Fruit fly (Drosophila melanogaster) whole organism, embryonic: ENCODE results near the gene witty.
A peak's percentile ranks its signal among the peaks of the same experiment; 100 is the strongest.

Experiments used
- Abd-B ChIP-seq: fragments of 200-800 bp; sonication (Bioruptor generic); optimal IDR thresholded peaks from 2 replicates; lab custom pipeline; 2018; ENCODE audit warnings: missing biosample characterization, mild to moderate bottlenecking, missing genetic modification characterization, moderate library complexity
- CG10209 ChIP-seq: fragments of 200-800 bp; sonication (Bioruptor generic); optimal IDR thresholded peaks from 3 replicates; lab custom pipeline; 2017; ENCODE audit warnings: missing biosample characterization, mild to moderate bottlenecking, missing genetic modification characterization, missing genetic modification reagents
- CG10321 ChIP-seq: fragments of 200-800 bp; sonication (Bioruptor generic); IDR thresholded peaks from 2 replicates; pipeline ENCODE4 v1.3.6; 2022; ENCODE audit warnings: missing biosample characterization, missing genetic modification characterization
- CG12744 ChIP-seq: fragments of 200-800 bp; sonication (Bioruptor generic); optimal IDR thresholded peaks from 2 replicates; lab custom pipeline; 2016; ENCODE audit warnings: missing biosample characterization, missing genetic modification characterization
- CG1603 ChIP-seq: fragments of 200-800 bp; sonication (Bioruptor generic); optimal IDR thresholded peaks from 2 replicates; lab custom pipeline; 2019; ENCODE audit warnings: missing biosample characterization, mild to moderate bottlenecking, missing genetic modification characterization, moderate library complexity
- CG17912 ChIP-seq: fragments of 200-800 bp; sonication (Bioruptor generic); optimal IDR thresholded peaks from 2 replicates; lab custom pipeline; 2018; ENCODE audit warnings: missing biosample characterization, mild to moderate bottlenecking, missing genetic modification characterization
- CG18262 ChIP-seq: fragments of 200-800 bp; optimal IDR thresholded peaks from 3 replicates; lab custom pipeline; 2019; ENCODE audit warnings: missing biosample characterization, mild to moderate bottlenecking, missing genetic modification characterization, moderate library complexity
- CG2712 ChIP-seq: fragments of 200-800 bp; optimal IDR thresholded peaks from 3 replicates; lab custom pipeline; 2019; ENCODE audit warnings: missing biosample characterization, mild to moderate bottlenecking, missing genetic modification characterization, moderate library complexity
- CG31441 ChIP-seq: fragments of 200-800 bp; sonication (Bioruptor generic); IDR thresholded peaks from 2 replicates; pipeline ENCODE4 v1.3.6; 2022; ENCODE audit warnings: missing biosample characterization, missing genetic modification characterization
- CG34376 ChIP-seq: fragments of 200-800 bp; sonication (Bioruptor generic); optimal IDR thresholded peaks from 2 replicates; lab custom pipeline; 2018; ENCODE audit warnings: missing biosample characterization, mild to moderate bottlenecking, missing genetic modification characterization
- CG4820 ChIP-seq: fragments of 200-800 bp; sonication (Bioruptor generic); optimal IDR thresholded peaks from 3 replicates; lab custom pipeline; 2016; ENCODE audit warnings: missing biosample characterization, missing genetic modification characterization
- CG5180 ChIP-seq: fragments of 200-800 bp; sonication (Bioruptor generic); optimal IDR thresholded peaks from 3 replicates; lab custom pipeline; 2017; ENCODE audit warnings: missing biosample characterization, missing genetic modification characterization, mild to moderate bottlenecking, moderate library complexity, missing genetic modification reagents
- CG5245 ChIP-seq: fragments of 200-800 bp; sonication (Bioruptor generic); optimal IDR thresholded peaks from 3 replicates; lab custom pipeline; 2016; ENCODE audit warnings: missing biosample characterization, missing genetic modification characterization
- CG7987 ChIP-seq: fragments of 200-800 bp; sonication (Bioruptor generic); optimal IDR thresholded peaks from 2 replicates; lab custom pipeline; 2018; ENCODE audit warnings: missing biosample characterization, mild to moderate bottlenecking, missing genetic modification characterization, moderate library complexity
- CG8281 ChIP-seq: fragments of 200-800 bp; sonication (Bioruptor generic); optimal IDR thresholded peaks from 2 replicates; lab custom pipeline; 2018; ENCODE audit warnings: missing biosample characterization, mild to moderate bottlenecking, missing genetic modification characterization, moderate library complexity
- CG8924 ChIP-seq: fragments of 200-800 bp; optimal IDR thresholded peaks from 3 replicates; lab custom pipeline; 2019; ENCODE audit warnings: missing biosample characterization, mild to moderate bottlenecking, missing genetic modification characterization, moderate library complexity
- CG9797 ChIP-seq: fragments of 200-800 bp; sonication (Bioruptor generic); optimal IDR thresholded peaks from 3 replicates; lab custom pipeline; 2018; ENCODE audit warnings: missing biosample characterization, mild to moderate bottlenecking, missing genetic modification characterization
- Dll ChIP-seq: fragments of 200-800 bp; sonication (Bioruptor generic); IDR thresholded peaks from 4 replicates; pipeline ENCODE4 v1.3.6; 2022; ENCODE audit warnings: missing biosample characterization, missing genetic modification characterization; ENCODE audit not compliant: partially characterized antibody
- Elba2 ChIP-seq: fragments of 200-800 bp; sonication (Bioruptor generic); optimal IDR thresholded peaks from 3 replicates; lab custom pipeline; 2016; ENCODE audit warnings: missing biosample characterization, missing genetic modification characterization
- Fer1 ChIP-seq: fragments of 200-800 bp; sonication (Bioruptor generic); optimal IDR thresholded peaks from 2 replicates; lab custom pipeline; 2017; ENCODE audit warnings: missing biosample characterization, mild to moderate bottlenecking, missing genetic modification characterization
- Fer2 ChIP-seq: fragments of 200-800 bp; sonication (Bioruptor generic); optimal IDR thresholded peaks from 2 replicates; lab custom pipeline; 2018; ENCODE audit warnings: missing biosample characterization, mild to moderate bottlenecking, missing genetic modification characterization, moderate library complexity
- Myb ChIP-seq: fragments of 200-800 bp; sonication (Bioruptor generic); optimal IDR thresholded peaks from 2 replicates; lab custom pipeline; 2016; ENCODE audit warnings: missing biosample characterization, missing genetic modification characterization
- NC2β ChIP-seq: fragments of 200-800 bp; sonication (Bioruptor generic); optimal IDR thresholded peaks from 2 replicates; lab custom pipeline; 2016; ENCODE audit warnings: missing biosample characterization, missing genetic modification characterization
- PHDP ChIP-seq: fragments of 200-800 bp; sonication (Bioruptor generic); optimal IDR thresholded peaks from 3 replicates; lab custom pipeline; 2018; ENCODE audit warnings: missing biosample characterization, mild to moderate bottlenecking, missing genetic modification characterization, moderate library complexity
- Ravus ChIP-seq: fragments of 200-800 bp; sonication (Bioruptor generic); IDR thresholded peaks from 2 replicates; pipeline ENCODE4 v1.3.6; 2022; ENCODE audit warnings: missing biosample characterization, missing genetic modification characterization
- Trl ChIP-seq, 3 experiments: fragments of >200 bp in 2 of 3; fragments of 200-800 bp in 1 of 3; sonication (Bioruptor generic) in 1 of 3; optimal IDR thresholded peaks; 2 replicates in 1 of 3; 3 replicates in 2 of 3; lab custom pipeline; 2016 to 2017; ENCODE audit warnings: missing biosample characterization in 1 of 3, missing genetic modification characterization in 1 of 3
- Xbp1 ChIP-seq: fragments of 200-800 bp; sonication (Bioruptor generic); optimal IDR thresholded peaks from 3 replicates; lab custom pipeline; 2016; ENCODE audit warnings: missing biosample characterization, mild to moderate bottlenecking, missing genetic modification characterization
- al ChIP-seq: fragments of 200-800 bp; sonication (Bioruptor generic); IDR thresholded peaks from 2 replicates; pipeline ENCODE4 v1.3.6; 2022; ENCODE audit warnings: missing biosample characterization, missing genetic modification characterization
- amos ChIP-seq: fragments of 200-800 bp; sonication (Bioruptor generic); IDR thresholded peaks from 2 replicates; pipeline ENCODE4 v1.3.6; 2022; ENCODE audit warnings: missing biosample characterization, missing genetic modification characterization; ENCODE audit not compliant: partially characterized antibody
- br ChIP-seq: fragments of >200 bp; optimal IDR thresholded peaks from 2 replicates; lab custom pipeline; 2017
- crc ChIP-seq: fragments of 200-800 bp; sonication (Bioruptor generic); optimal IDR thresholded peaks from 2 replicates; lab custom pipeline; 2016; ENCODE audit warnings: missing biosample characterization, missing genetic modification characterization
- fd3F ChIP-seq: fragments of 200-800 bp; sonication (Bioruptor generic); optimal IDR thresholded peaks from 2 replicates; lab custom pipeline; 2018; ENCODE audit warnings: missing biosample characterization, mild to moderate bottlenecking, missing genetic modification characterization, moderate library complexity
- fru ChIP-seq: fragments of >200 bp; optimal IDR thresholded peaks from 2 replicates; lab custom pipeline; 2017
- hth ChIP-seq: fragments of >200 bp; optimal IDR thresholded peaks from 2 replicates; lab custom pipeline; 2017; ENCODE audit warnings: inconsistent platforms
- klu ChIP-seq: fragments of 200-800 bp; sonication (Bioruptor generic); IDR thresholded peaks from 2 replicates; pipeline ENCODE4 v1.3.6; 2022; ENCODE audit warnings: missing biosample characterization, missing genetic modification characterization
- nerfin-2 ChIP-seq: fragments of 200-800 bp; sonication (Bioruptor generic); IDR thresholded peaks from 2 replicates; pipeline ENCODE4 v1.3.6; 2022; ENCODE audit warnings: missing biosample characterization, missing genetic modification characterization; ENCODE audit not compliant: partially characterized antibody
- pho ChIP-seq: fragments of 200-800 bp; sonication (Bioruptor generic); optimal IDR thresholded peaks from 2 replicates; lab custom pipeline; 2016; ENCODE audit warnings: missing biosample characterization, missing genetic modification characterization
- pzg ChIP-seq: fragments of 200-800 bp; sonication (Bioruptor generic); optimal IDR thresholded peaks from 3 replicates; lab custom pipeline; 2018; ENCODE audit warnings: missing biosample characterization, mild to moderate bottlenecking, missing genetic modification characterization, moderate library complexity
- sd ChIP-seq: fragments of 200-800 bp; sonication (Bioruptor generic); optimal IDR thresholded peaks from 3 replicates; lab custom pipeline; 2018; ENCODE audit warnings: missing biosample characterization, mild to moderate bottlenecking, missing genetic modification characterization, moderate library complexity
- seq ChIP-seq: fragments of 200-800 bp; sonication (Bioruptor generic); IDR thresholded peaks from 2 replicates; pipeline ENCODE4 v1.3.6; 2022; ENCODE audit warnings: missing biosample characterization, missing genetic modification characterization
- shn ChIP-seq: fragments of 200-800 bp; sonication (Bioruptor generic); optimal IDR thresholded peaks from 3 replicates; lab custom pipeline; 2016; ENCODE audit warnings: missing biosample characterization, missing genetic modification characterization
- sisA ChIP-seq: fragments of 200-800 bp; sonication (Bioruptor generic); IDR thresholded peaks from 2 replicates; pipeline ENCODE4 v1.3.6; 2022; ENCODE audit warnings: missing biosample characterization, missing genetic modification characterization
- sna ChIP-seq: fragments of 200-800 bp; sonication (Bioruptor generic); IDR thresholded peaks from 2 replicates; pipeline ENCODE4 v1.3.6; 2022; ENCODE audit warnings: missing biosample characterization, missing genetic modification characterization; ENCODE audit not compliant: partially characterized antibody
- sob ChIP-seq: fragments of 200-800 bp; sonication (Bioruptor generic); IDR thresholded peaks from 2 replicates; pipeline ENCODE4 v1.3.6; 2022; ENCODE audit warnings: missing biosample characterization, missing genetic modification characterization
- stwl ChIP-seq: fragments of 200-800 bp; sonication (Bioruptor generic); optimal IDR thresholded peaks from 3 replicates; lab custom pipeline; 2018; ENCODE audit warnings: missing biosample characterization, mild to moderate bottlenecking, missing genetic modification characterization, moderate library complexity
- sug ChIP-seq: fragments of 200-800 bp; optimal IDR thresholded peaks from 2 replicates; lab custom pipeline; 2019; ENCODE audit warnings: missing biosample characterization, mild to moderate bottlenecking, missing genetic modification characterization, moderate library complexity
- tap ChIP-seq: fragments of 200-800 bp; optimal IDR thresholded peaks from 3 replicates; lab custom pipeline; 2019; ENCODE audit warnings: missing biosample characterization, mild to moderate bottlenecking, missing genetic modification characterization, moderate library complexity
- ttk ChIP-seq: fragments of 200-800 bp; sonication (Bioruptor generic); IDR thresholded peaks from 2 replicates; pipeline ENCODE4 v2.1.2; 2022; ENCODE audit warnings: missing biosample characterization, missing genetic modification characterization
- vfl ChIP-seq: fragments of 200-800 bp; sonication (Bioruptor generic); optimal IDR thresholded peaks from 2 replicates; lab custom pipeline; 2016; ENCODE audit warnings: missing biosample characterization, missing genetic modification characterization
- zfh2 ChIP-seq: fragments of 200-800 bp; sonication (Bioruptor generic); optimal IDR thresholded peaks from 2 replicates; lab custom pipeline; 2016; ENCODE audit warnings: missing biosample characterization, missing genetic modification characterization

witty gene

dm6 chr2L:8302766-8303479 is 35.2 kb upstream of the witty start, which contains the start of the genes wol and Scgalpha:
wol (minus strand) TSS chr2L:8302985.
Scgalpha (plus strand) TSS chr2L:8303429.
- peak; percentile 31 for TF ChIP-seq CG1603 (tag; lab: Kevin White, UChicago)
- TF ChIP-seq CG34376 (GFP tag; lab: Kevin White, UChicago): peak; percentile 6
- TF ChIP-seq Fer1 (GFP tag; lab: Kevin White, UChicago): no peak
- TF ChIP-seq Trl (optimal IDR thresholded peaks at IDR 0.05; lab: Kevin White, UChicago): peak in 1 of 2 experiments; percentile 49
- TF ChIP-seq Trl (GFP tag; optimal IDR thresholded peaks at IDR 0.05; lab: Kevin White, UChicago): no peak
- no peak for TF ChIP-seq CG5180 (GFP tag; lab: Kevin White, UChicago)
- TF ChIP-seq CG31441: peak; percentile 46; the same call in 1 of the 2 replicates
- no peak for TF ChIP-seq vfl (GFP tag; lab: Kevin White, UChicago)
- no peak for TF ChIP-seq nerfin-2
- TF ChIP-seq sd: peak; percentile 97
- TF ChIP-seq Xbp1 (GFP tag; lab: Kevin White, UChicago): peak; percentile 3
- TF ChIP-seq fd3F (GFP tag; lab: Kevin White, UChicago): no peak
- peak; percentile 67; the same call in 1 of the 4 replicates for TF ChIP-seq Dll (GFP tag; lab: Robert Waterston, UW)
- peak; percentile 52 for TF ChIP-seq pzg (GFP tag; lab: Kevin White, UChicago)
- no peak for TF ChIP-seq Abd-B (GFP tag; lab: Kevin White, UChicago)
- no peak for TF ChIP-seq CG5245 (GFP tag; lab: Kevin White, UChicago)
- TF ChIP-seq CG12744 (GFP tag; lab: Kevin White, UChicago): no peak
- TF ChIP-seq CG17912 (GFP tag; lab: Kevin White, UChicago): no peak
- no peak for TF ChIP-seq shn (GFP tag; lab: Kevin White, UChicago)
- TF ChIP-seq ttk (GFP tag; lab: Robert Waterston, UW): no peak
- peak; percentile 13 for TF ChIP-seq CG8924 (tag; lab: Kevin White, UChicago)
- TF ChIP-seq al (GFP tag; lab: Robert Waterston, UW): no peak
- no peak for TF ChIP-seq pho (GFP tag; lab: Kevin White, UChicago)
- no peak for TF ChIP-seq sisA (GFP tag; lab: Robert Waterston, UW)
- no peak for TF ChIP-seq br (lab: Kevin White, UChicago)
- no peak for TF ChIP-seq hth (lab: Kevin White, UChicago)
- no peak for TF ChIP-seq CG7987 (GFP tag; lab: Kevin White, UChicago)
- TF ChIP-seq CG8281 (tag; lab: Kevin White, UChicago): no peak
- no peak for TF ChIP-seq NC2β (GFP tag; lab: Kevin White, UChicago)
- TF ChIP-seq CG10209: no peak
- TF ChIP-seq Fer2: no peak
- no peak for TF ChIP-seq CG10321
- no peak for TF ChIP-seq CG9797 (GFP tag; lab: Kevin White, UChicago)
- no peak for TF ChIP-seq crc (GFP tag; lab: Kevin White, UChicago)
- TF ChIP-seq sob (GFP tag; lab: Robert Waterston, UW): no peak
- peak; percentile 43 for TF ChIP-seq CG2712 (tag; lab: Kevin White, UChicago)
- no peak for TF ChIP-seq CG4820 (GFP tag; lab: Kevin White, UChicago)
- TF ChIP-seq stwl (tag; lab: Kevin White, UChicago): peak; percentile 63
- no peak for TF ChIP-seq tap (tag; lab: Kevin White, UChicago)
- no peak for TF ChIP-seq seq
- TF ChIP-seq Elba2 (GFP tag; lab: Kevin White, UChicago): no peak
- TF ChIP-seq amos (GFP tag; lab: Robert Waterston, UW): peak; percentile 66
- no peak for TF ChIP-seq sug
- TF ChIP-seq PHDP (tag; lab: Kevin White, UChicago): no peak
- no peak for TF ChIP-seq zfh2 (GFP tag; lab: Kevin White, UChicago)
- no peak for TF ChIP-seq Ravus (GFP tag; lab: Robert Waterston, UW)
- no peak for TF ChIP-seq fru
- 0 out of 2 replicates have a peak, but pooled peaks have one; percentile 58 for TF ChIP-seq sna (GFP tag; lab: Robert Waterston, UW)
- TF ChIP-seq CG18262: no peak
- no peak for TF ChIP-seq klu (GFP tag; lab: Robert Waterston, UW)
- TF ChIP-seq Myb: peak; percentile 40
